Worm (Caenorhabditis elegans) whole organism, midembryonic: Measurements from ENCODE around the gene snpc-1.1.

Experiments
- T22C8.4 ChIP-seq: fragments of 200-800 bp; sonication (Bioruptor generic); IDR thresholded peaks from 2 replicates; pipeline ENCODE4 v1.3.6; 2022; ENCODE audit warnings: missing genetic modification characterization, missing compliant biosample characterization
- cog-1 ChIP-seq: sonication (generic microtip); optimal IDR thresholded peaks from 2 replicates; lab custom pipeline; 2016; ENCODE audit warnings: missing genetic modification characterization, missing compliant biosample characterization
- flt-1 ChIP-seq: fragments of 200-800 bp; sonication (Bioruptor generic); IDR thresholded peaks from 2 replicates; pipeline ENCODE4 v1.3.6; 2022; ENCODE audit warnings: missing genetic modification characterization, missing compliant biosample characterization
- klf-2 ChIP-seq: fragments of 200-800 bp; sonication (Bioruptor generic); conservative IDR thresholded peaks from 2 replicates; pipeline ENCODE4 v1.3.6; 2022; ENCODE audit warnings: missing genetic modification reagents, missing genetic modification characterization, missing compliant biosample characterization
- med-1 ChIP-seq: sonication (generic microtip); optimal IDR thresholded peaks from 2 replicates; lab custom pipeline; 2017; ENCODE audit warnings: missing genetic modification characterization, mild to moderate bottlenecking, missing compliant biosample characterization, antibody characterized with exemption, missing genetic modification reagents; ENCODE audit not compliant: insufficient read depth
- ref-1 ChIP-seq: fragments of 200-800 bp; sonication (Bioruptor generic); conservative IDR thresholded peaks from 2 replicates; pipeline ENCODE4 v1.3.6; 2022; ENCODE audit warnings: missing genetic modification reagents, missing genetic modification characterization, missing compliant biosample characterization
- tab-1 ChIP-seq: fragments of 200-800 bp; sonication (Bioruptor generic); IDR thresholded peaks from 2 replicates; pipeline ENCODE4 v1.3.6; 2022; ENCODE audit warnings: missing genetic modification characterization, missing compliant biosample characterization
- ztf-23 ChIP-seq: fragments of 200-800 bp; sonication (Bioruptor generic); IDR thresholded peaks from 2 replicates; pipeline ENCODE4 v1.3.6; 2022; ENCODE audit warnings: missing genetic modification reagents, missing genetic modification characterization, missing compliant biosample characterization
- ztf-29 ChIP-seq: fragments of 200-800 bp; sonication (Bioruptor generic); IDR thresholded peaks from 2 replicates; pipeline ENCODE4 v1.3.6; 2022; ENCODE audit warnings: missing genetic modification reagents, missing genetic modification characterization, missing compliant biosample characterization

Gene snpc-1.1

DNA sequence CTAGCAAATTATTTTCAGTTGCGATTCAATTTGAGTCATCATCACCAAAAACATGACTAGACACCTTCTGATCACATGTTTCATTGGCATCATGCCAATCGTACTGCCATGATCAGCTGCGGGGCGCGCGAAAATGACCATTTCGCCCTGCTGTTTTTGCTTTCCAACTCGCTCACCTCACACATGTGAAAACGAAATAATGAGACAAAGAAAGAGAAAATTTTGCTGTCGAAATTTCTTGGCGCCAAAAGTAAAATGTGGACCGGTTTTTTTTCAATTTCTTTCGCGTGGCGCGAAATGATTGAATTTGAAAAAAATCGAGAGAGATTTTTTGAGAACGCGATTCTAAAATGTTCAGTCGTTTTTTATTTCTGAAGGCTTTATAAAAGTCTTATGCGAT, 25.8 kb upstream of the snpc-1.1 start:
- TF ChIP-seq klf-2 (GFP tag; lab: Robert Waterston, UW) (no peak), tab-1 (GFP tag; lab: Robert Waterston, UW) (no peak), ref-1 (GFP tag; lab: Robert Waterston, UW) (no peak), T22C8.4 (GFP tag; lab: Robert Waterston, UW) (no peak), med-1 (GFP tag; lab: Kevin White, UChicago) (no peak), ztf-29 (GFP tag; lab: Robert Waterston, UW) (no peak), flt-1 (GFP tag; lab: Robert Waterston, UW) (no peak), ztf-23 (GFP tag; lab: Robert Waterston, UW) (no peak), cog-1 (tag; lab: Kevin White, UChicago) (no peak)

- TF ChIP-seq ref-1 (GFP tag; lab: Robert Waterston, UW) (no peak), flt-1 (GFP tag; lab: Robert Waterston, UW) (no peak), klf-2 (GFP tag; lab: Robert Waterston, UW) (no peak), med-1 (GFP tag; lab: Kevin White, UChicago) (no peak), cog-1 (tag; lab: Kevin White, UChicago) (no peak), tab-1 (GFP tag; lab: Robert Waterston, UW) (no peak), T22C8.4 (GFP tag; lab: Robert Waterston, UW) (no peak), ztf-29 (GFP tag; lab: Robert Waterston, UW) (no peak), ztf-23 (GFP tag; lab: Robert Waterston, UW) (no peak)
Observed at ce11 chrII:7806054-7806453, 25.0 kb upstream of the snpc-1.1 start.

DNA sequence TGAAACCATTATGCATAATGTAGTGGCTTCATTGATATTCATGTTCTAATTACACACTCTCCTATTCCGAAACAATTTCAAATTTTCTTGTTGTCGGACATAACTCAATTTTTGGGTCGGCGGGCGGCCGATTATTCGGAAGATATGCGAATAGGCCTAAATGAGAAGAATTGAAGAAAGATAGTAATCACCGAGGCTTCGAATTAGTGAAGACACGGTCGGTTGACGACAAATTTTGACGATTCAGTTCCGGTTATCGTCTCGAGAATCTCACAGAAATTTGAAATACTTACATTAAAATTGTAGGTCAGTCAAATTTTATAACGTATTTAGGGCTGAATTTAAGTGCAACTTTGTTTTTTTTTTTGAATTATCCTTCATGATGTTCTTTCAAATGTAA, 22.1 kb upstream of the snpc-1.1 start:
- no peak for TF ChIP-seq flt-1 (GFP tag; lab: Robert Waterston, UW)

DNA sequence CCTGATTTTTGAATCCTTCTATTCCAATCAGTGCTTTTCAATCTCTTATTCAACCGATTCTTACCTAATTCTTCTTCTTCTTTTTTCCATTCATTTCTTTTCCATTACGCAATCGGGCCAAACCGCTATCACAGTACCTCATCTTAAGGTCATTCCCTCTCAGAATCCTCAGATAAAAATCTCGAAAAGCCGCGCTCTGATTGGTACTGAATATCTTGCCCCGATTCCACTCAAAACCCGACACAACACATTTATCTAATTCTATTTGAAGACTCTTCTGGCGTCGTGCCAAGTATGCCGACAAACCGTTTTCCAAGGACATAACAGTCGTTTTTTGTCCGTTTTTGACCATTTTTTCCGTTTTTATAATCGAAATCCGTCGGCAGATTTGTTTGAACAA, 20.8 kb upstream of the snpc-1.1 start:
- TF ChIP-seq cog-1 (tag; lab: Kevin White, UChicago) = no peak

- TF ChIP-seq med-1 (GFP tag; lab: Kevin White, UChicago) = no peak
- TF ChIP-seq ztf-29 (GFP tag; lab: Robert Waterston, UW) = no peak
- TF ChIP-seq cog-1 (tag; lab: Kevin White, UChicago) = no peak
- no peak for TF ChIP-seq ztf-23 (GFP tag; lab: Robert Waterston, UW)
- no peak for TF ChIP-seq flt-1 (GFP tag; lab: Robert Waterston, UW)
- TF ChIP-seq klf-2 (GFP tag; lab: Robert Waterston, UW) = no peak
- no peak for TF ChIP-seq ref-1 (GFP tag; lab: Robert Waterston, UW)
- no peak for TF ChIP-seq T22C8.4 (GFP tag; lab: Robert Waterston, UW)
- no peak for TF ChIP-seq tab-1 (GFP tag; lab: Robert Waterston, UW)
Observed at ce11 chrII:7801255-7801654, 20.2 kb upstream of the snpc-1.1 start.

DNA sequence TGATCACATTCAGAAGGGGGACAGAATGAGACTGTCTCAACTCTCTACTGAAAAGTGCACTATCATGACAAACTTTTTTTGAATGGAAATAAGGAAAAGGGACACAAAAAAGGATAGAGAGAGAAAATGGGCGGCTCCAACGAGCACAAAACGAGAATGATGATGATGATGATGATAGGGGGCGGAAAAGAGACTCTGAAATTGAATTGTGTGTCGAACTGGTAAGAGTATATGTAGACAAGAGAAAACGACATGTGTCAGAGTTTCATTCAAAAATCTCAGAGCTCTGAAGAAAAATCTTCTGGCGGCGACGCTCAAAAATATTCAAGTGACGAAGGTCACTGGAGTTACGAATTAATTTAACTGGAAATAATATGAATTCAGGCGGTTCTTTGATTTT, 14.2 kb upstream of the snpc-1.1 start:
- TF ChIP-seq ref-1 (GFP tag; lab: Robert Waterston, UW) (no peak), ztf-29 (GFP tag; lab: Robert Waterston, UW) (no peak), med-1 (GFP tag; lab: Kevin White, UChicago) (no peak)

DNA sequence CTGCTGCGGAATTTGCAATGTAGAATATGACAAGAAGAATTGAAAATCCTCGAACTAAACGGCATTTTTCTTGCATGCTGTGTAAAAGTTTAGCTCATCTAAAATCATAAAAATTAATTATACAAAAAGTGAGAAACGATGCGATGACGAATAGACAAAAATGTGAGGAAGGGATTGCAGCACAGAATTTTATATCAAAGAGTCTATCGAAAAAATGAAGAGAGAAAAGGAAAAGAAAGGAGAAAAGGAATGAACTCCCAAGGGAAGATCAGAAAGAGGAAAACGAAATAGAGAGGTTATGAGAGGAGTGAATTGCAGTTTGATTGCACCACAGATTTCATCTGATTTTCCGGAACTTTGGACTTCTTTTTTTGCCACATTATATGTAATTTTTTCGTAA, 13.1 kb upstream of the snpc-1.1 start, which contains the start of gene glr-4:
Gene glr-4, minus strand, starts transcription at position 101 of the 400 bp plus-strand sequence.
- TF ChIP-seq T22C8.4 (GFP tag; lab: Robert Waterston, UW) (no peak), tab-1 (GFP tag; lab: Robert Waterston, UW) (no peak), med-1 (GFP tag; lab: Kevin White, UChicago) (no peak), klf-2 (GFP tag; lab: Robert Waterston, UW) (no peak), ref-1 (GFP tag; lab: Robert Waterston, UW) (no peak), ztf-29 (GFP tag; lab: Robert Waterston, UW) (no peak), flt-1 (GFP tag; lab: Robert Waterston, UW) (no peak), cog-1 (tag; lab: Kevin White, UChicago) (no peak), ztf-23 (GFP tag; lab: Robert Waterston, UW) (no peak)

DNA sequence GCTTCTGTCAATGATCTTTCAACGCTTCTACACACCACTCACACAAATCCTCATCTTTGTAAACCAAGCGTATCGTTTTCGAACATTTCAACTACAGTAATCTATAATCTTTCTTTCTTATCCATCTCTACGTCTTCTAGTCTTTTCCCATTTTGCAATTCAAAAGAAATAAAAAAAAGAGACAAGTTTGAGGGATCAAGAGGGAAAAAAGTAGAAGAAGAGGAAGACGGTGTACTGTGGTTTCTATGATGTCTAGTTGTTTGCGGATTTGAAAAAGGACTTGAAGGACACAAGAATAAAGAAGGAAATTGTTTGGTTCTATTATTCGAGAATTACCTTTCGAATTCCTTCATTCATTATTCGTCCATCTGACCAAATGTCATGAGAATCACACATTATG, 11.4 kb upstream of the snpc-1.1 start:
- no peak for TF ChIP-seq T22C8.4 (GFP tag; lab: Robert Waterston, UW)
- TF ChIP-seq ztf-29 (GFP tag; lab: Robert Waterston, UW) = no peak

DNA sequence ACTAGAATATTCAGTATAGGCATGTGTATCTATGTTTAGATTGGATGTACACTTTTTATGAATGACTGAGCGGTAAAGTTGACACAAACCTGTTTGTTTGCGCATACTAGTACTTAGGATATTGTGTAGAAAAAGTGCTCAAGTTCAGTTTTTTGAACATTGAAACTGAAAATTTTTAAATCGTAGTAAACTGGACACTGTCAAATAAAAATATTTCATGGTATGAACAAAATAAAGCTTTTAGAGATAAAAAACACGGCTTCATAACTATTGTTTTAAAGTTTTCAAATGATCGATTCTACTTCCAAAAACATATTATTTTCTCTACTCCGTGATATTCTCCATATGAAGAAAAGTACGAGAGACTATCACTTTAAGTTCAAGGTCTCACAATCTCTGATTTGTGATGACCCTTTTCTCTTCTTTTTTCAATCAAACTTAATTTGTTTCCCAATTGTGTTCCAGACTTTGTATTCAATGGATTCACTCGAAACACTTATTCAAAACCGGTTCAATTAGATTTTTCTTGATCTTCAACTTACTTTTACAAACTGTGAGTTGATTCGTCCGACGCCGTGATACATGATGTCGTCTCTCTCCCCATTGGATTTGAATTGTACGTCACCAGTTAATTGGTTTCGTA, 10.4 kb upstream of the snpc-1.1 start:
- TF ChIP-seq cog-1 (tag; lab: Kevin White, UChicago) (no peak), klf-2 (GFP tag; lab: Robert Waterston, UW) (no peak), med-1 (GFP tag; lab: Kevin White, UChicago) (no peak), ztf-23 (GFP tag; lab: Robert Waterston, UW) (no peak), flt-1 (GFP tag; lab: Robert Waterston, UW) (no peak), tab-1 (GFP tag; lab: Robert Waterston, UW) (no peak), T22C8.4 (GFP tag; lab: Robert Waterston, UW) (no peak), ztf-29 (GFP tag; lab: Robert Waterston, UW) (no peak), ref-1 (GFP tag; lab: Robert Waterston, UW) (no peak)

DNA sequence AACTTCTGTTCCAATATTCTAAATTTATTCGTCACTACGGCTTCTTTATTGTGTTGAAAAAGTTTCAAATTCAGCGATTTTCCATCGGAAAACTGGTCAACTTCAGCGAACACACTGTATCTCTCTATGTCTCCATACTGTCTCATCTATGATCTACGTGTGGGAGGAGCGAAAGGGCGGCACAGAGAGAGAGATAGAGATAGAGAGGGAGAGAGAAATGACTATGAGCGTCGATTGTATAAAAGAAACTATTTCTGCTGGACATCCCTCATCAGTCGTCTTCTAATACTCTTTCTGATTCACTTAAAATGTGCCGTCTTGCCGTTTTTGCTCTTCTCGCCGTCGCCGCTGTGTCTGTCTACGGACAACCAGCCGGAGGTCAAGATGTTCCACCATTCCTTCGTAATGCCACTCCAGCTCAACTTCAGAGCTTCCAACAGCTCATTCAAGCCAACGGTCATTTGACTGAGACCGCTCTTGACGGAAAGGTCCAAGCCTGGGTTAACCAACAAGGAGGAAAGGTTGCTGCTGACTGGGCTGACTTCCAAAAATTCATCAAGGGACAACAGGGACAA, 9.3 kb upstream of the snpc-1.1 start, which contains the start of gene srlf-1:
Gene srlf-1, plus strand, starts transcription at position 268 of the 575 bp plus-strand sequence.
- TF ChIP-seq T22C8.4 (GFP tag; lab: Robert Waterston, UW) (no peak), klf-2 (GFP tag; lab: Robert Waterston, UW) (no peak)
